Worm (Caenorhabditis elegans): ENCODE measurements around the gene lgc-38.

DNA sequence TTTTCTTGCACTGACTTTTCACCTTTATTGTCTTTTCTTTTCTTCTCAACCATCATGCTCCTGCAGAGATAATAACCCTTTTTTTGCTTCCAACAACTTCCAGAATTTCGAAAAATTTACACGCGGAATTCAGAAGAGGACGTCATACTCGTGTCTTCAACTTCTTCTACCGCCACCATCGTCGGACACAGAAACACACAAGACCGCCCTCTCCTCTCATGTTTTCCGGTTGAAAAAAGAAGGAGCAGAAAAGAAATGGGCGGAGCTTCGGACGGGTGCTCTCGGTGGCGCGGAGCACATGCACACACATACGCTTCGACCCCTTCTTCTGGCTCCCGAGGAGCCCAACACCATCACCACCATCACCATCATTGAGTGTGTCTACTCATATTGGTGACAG, at the start of gene lgc-38:
- TF ChIP-seq fkh-10 (GFP tag; optimal IDR thresholded peaks at IDR 0.05), result no peak
- TF ChIP-seq nhr-111 (GFP tag; optimal IDR thresholded peaks at IDR 0.05), result no peak
- TF ChIP-seq snpc-1.2 (GFP tag; IDR thresholded peaks at IDR 0.05), result no peak
- no peak for TF ChIP-seq dpl-1 (GFP tag; optimal IDR thresholded peaks at IDR 0.05)
- TF ChIP-seq daf-16 (GFP tag; optimal IDR thresholded peaks at IDR 0.05), result no peak
- no peak for TF ChIP-seq daf-16 (tag; optimal IDR thresholded peaks at IDR 0.05)
- no peak for TF ChIP-seq php-3 (GFP tag; IDR thresholded peaks at IDR 0.05)
- TF ChIP-seq arid-1 (GFP tag; conservative IDR thresholded peaks at IDR 0.05), result no peak
- no peak for TF ChIP-seq lin-39 (tag; optimal IDR thresholded peaks at IDR 0.05)
- no peak for TF ChIP-seq R02D3.7 (tag; optimal IDR thresholded peaks at IDR 0.05)

All from whole organism, L4 larva.